Worm (Caenorhabditis elegans) whole organism, L2 larva: ENCODE results near the gene C04G6.4.

Source experiments
- C34F6.9 ChIP-seq: fragments of 150-350 bp; optimal IDR thresholded peaks from 2 replicates; lab custom pipeline; 2014; ENCODE audit warnings: missing biosample characterization, missing genetic modification characterization
- F13H6.1 ChIP-seq: sonication (generic microtip); optimal IDR thresholded peaks from 2 replicates; lab custom pipeline; 2016; ENCODE audit warnings: missing genetic modification characterization, missing compliant biosample characterization
- Y55F3AM.14 ChIP-seq: fragments of 200-800 bp; sonication (Bioruptor generic); optimal IDR thresholded peaks from 2 replicates; lab custom pipeline; 2018; ENCODE audit warnings: mild to moderate bottlenecking, missing genetic modification characterization, missing compliant biosample characterization
- ZK546.5 ChIP-seq: sonication (generic microtip); optimal IDR thresholded peaks from 2 replicates; lab custom pipeline; 2017; ENCODE audit warnings: missing biosample characterization, missing genetic modification characterization
- aly-2 ChIP-seq: fragments of 150-350 bp; optimal IDR thresholded peaks from 2 replicates; lab custom pipeline; 2014; ENCODE audit warnings: missing biosample characterization, missing genetic modification characterization
- blmp-1 ChIP-seq: sonication (generic microtip); optimal IDR thresholded peaks from 2 replicates; lab custom pipeline; 2017; ENCODE audit warnings: missing genetic modification characterization, mild to moderate bottlenecking, missing compliant biosample characterization, antibody characterized with exemption, moderate library complexity; ENCODE audit not compliant: insufficient read depth
- ceh-16 ChIP-seq: fragments of 150-350 bp; optimal IDR thresholded peaks from 2 replicates; lab custom pipeline; 2014; ENCODE audit warnings: missing biosample characterization, missing genetic modification characterization
- ceh-82 ChIP-seq: fragments of 150-350 bp; optimal IDR thresholded peaks from 2 replicates; lab custom pipeline; 2014; ENCODE audit warnings: missing biosample characterization, missing genetic modification characterization
- crh-2 ChIP-seq: sonication (generic microtip); optimal IDR thresholded peaks from 2 replicates; lab custom pipeline; 2017; ENCODE audit warnings: missing biosample characterization, missing genetic modification characterization
- dmd-4 ChIP-seq: sonication (generic microtip); optimal IDR thresholded peaks from 2 replicates; lab custom pipeline; 2017; ENCODE audit warnings: missing biosample characterization, missing genetic modification characterization
- egl-27 ChIP-seq: sonication (generic microtip); optimal IDR thresholded peaks from 3 replicates; lab custom pipeline; 2017; ENCODE audit warnings: missing biosample characterization, missing genetic modification reagents, missing genetic modification characterization
- elt-3 ChIP-seq: sonication (generic microtip); optimal IDR thresholded peaks from 2 replicates; lab custom pipeline; 2017; ENCODE audit warnings: missing biosample characterization, missing genetic modification characterization
- fos-1 ChIP-seq: fragments of 150-350 bp; optimal IDR thresholded peaks from 2 replicates; lab custom pipeline; 2014; ENCODE audit warnings: missing biosample characterization, missing genetic modification characterization
- gmeb-1 ChIP-seq: fragments of 150-350 bp; optimal IDR thresholded peaks from 2 replicates; lab custom pipeline; 2014; ENCODE audit warnings: missing biosample characterization, missing genetic modification characterization
- lin-11 ChIP-seq: fragments of 150-350 bp; sonication (generic microtip); optimal IDR thresholded peaks from 2 replicates; lab custom pipeline; 2014; ENCODE audit warnings: missing biosample characterization, missing genetic modification characterization, inconsistent platforms, mixed read lengths
- lin-13 ChIP-seq: fragments of 150-350 bp; optimal IDR thresholded peaks from 2 replicates; lab custom pipeline; 2014; ENCODE audit warnings: missing biosample characterization, missing genetic modification reagents, missing genetic modification characterization
- lin-39 ChIP-seq: fragments of 150-350 bp; optimal IDR thresholded peaks from 2 replicates; lab custom pipeline; 2014; ENCODE audit warnings: missing biosample characterization, missing genetic modification reagents, missing genetic modification characterization
- lsy-2 ChIP-seq, 2 experiments: fragments of 150-350 bp in 1 of 2; sonication (generic microtip) in 1 of 2; optimal IDR thresholded peaks; 2 replicates each; lab custom pipeline; 2014 to 2017; ENCODE audit warnings: missing biosample characterization in 2 of 2, missing genetic modification characterization in 2 of 2
- mab-5 ChIP-seq: fragments of 150-350 bp; optimal IDR thresholded peaks from 2 replicates; lab custom pipeline; 2014; ENCODE audit warnings: missing biosample characterization, missing genetic modification characterization
- mbf-1 ChIP-seq: sonication (generic microtip); optimal IDR thresholded peaks from 2 replicates; lab custom pipeline; 2017; ENCODE audit warnings: missing biosample characterization, missing genetic modification characterization
- mdl-1 ChIP-seq, 2 experiments: fragments of 150-350 bp in 1 of 2; sonication (generic microtip) in 1 of 2; optimal IDR thresholded peaks; 2 replicates each; lab custom pipeline; 2017; ENCODE audit warnings: missing biosample characterization in 2 of 2, missing genetic modification characterization in 2 of 2
- nhr-10 ChIP-seq: sonication (generic microtip); optimal IDR thresholded peaks from 2 replicates; lab custom pipeline; 2017; ENCODE audit warnings: missing biosample characterization, missing genetic modification characterization
- nhr-11 ChIP-seq: fragments of 150-350 bp; optimal IDR thresholded peaks from 2 replicates; lab custom pipeline; 2014; ENCODE audit warnings: missing biosample characterization, missing genetic modification characterization
- nhr-12 ChIP-seq: fragments of 150-350 bp; optimal IDR thresholded peaks from 2 replicates; lab custom pipeline; 2014; ENCODE audit warnings: missing biosample characterization, missing genetic modification characterization
- nhr-129 ChIP-seq: fragments of 150-350 bp; optimal IDR thresholded peaks from 2 replicates; lab custom pipeline; 2014; ENCODE audit warnings: missing biosample characterization, missing genetic modification characterization
- nhr-21 ChIP-seq: fragments of 150-350 bp; optimal IDR thresholded peaks from 2 replicates; lab custom pipeline; 2014; ENCODE audit warnings: missing biosample characterization, missing genetic modification characterization
- nhr-237 ChIP-seq: fragments of 150-350 bp; optimal IDR thresholded peaks from 2 replicates; lab custom pipeline; 2014; ENCODE audit warnings: missing biosample characterization, missing genetic modification characterization
- nhr-25 ChIP-seq: fragments of 150-350 bp; sonication (generic microtip); optimal IDR thresholded peaks from 3 replicates; lab custom pipeline; 2014; ENCODE audit warnings: missing biosample characterization, missing genetic modification characterization
- nhr-6 ChIP-seq: fragments of 150-350 bp; optimal IDR thresholded peaks from 2 replicates; lab custom pipeline; 2014; ENCODE audit warnings: missing biosample characterization, missing genetic modification characterization
- nhr-77 ChIP-seq: fragments of 150-350 bp; optimal IDR thresholded peaks from 2 replicates; lab custom pipeline; 2014; ENCODE audit warnings: missing biosample characterization, missing genetic modification characterization
- peb-1 ChIP-seq: fragments of 150-350 bp; optimal IDR thresholded peaks from 2 replicates; lab custom pipeline; 2014; ENCODE audit warnings: missing biosample characterization, missing genetic modification characterization
- sem-4 ChIP-seq: fragments of 150-350 bp; optimal IDR thresholded peaks from 2 replicates; lab custom pipeline; 2014; ENCODE audit warnings: missing biosample characterization, missing genetic modification reagents, missing genetic modification characterization
- skn-1 ChIP-seq: sonication (generic microtip); optimal IDR thresholded peaks from 2 replicates; lab custom pipeline; 2017; ENCODE audit warnings: missing biosample characterization, missing genetic modification characterization
- sma-3 ChIP-seq: sonication (generic microtip); optimal IDR thresholded peaks from 2 replicates; lab custom pipeline; 2016; ENCODE audit warnings: missing genetic modification reagents, missing genetic modification characterization, missing compliant biosample characterization
- sma-9 ChIP-seq, 2 experiments: fragments of 150-350 bp in 1 of 2; sonication (generic microtip) in 1 of 2; optimal IDR thresholded peaks; 2 replicates each; lab custom pipeline; 2014 to 2016; ENCODE audit warnings: missing genetic modification characterization in 2 of 2, mild to moderate bottlenecking in 1 of 2, missing biosample characterization in 1 of 2, missing compliant biosample characterization in 1 of 2, missing genetic modification reagents in 1 of 2, moderate library complexity in 1 of 2
- snpc-4 ChIP-seq: fragments of 150-350 bp; optimal IDR thresholded peaks from 2 replicates; lab custom pipeline; 2014; ENCODE audit warnings: missing biosample characterization, missing genetic modification characterization
- unc-39 ChIP-seq: fragments of 150-350 bp; optimal IDR thresholded peaks from 2 replicates; lab custom pipeline; 2014; ENCODE audit warnings: missing biosample characterization, missing genetic modification characterization
- unc-55 ChIP-seq: fragments of 150-350 bp; sonication (generic microtip); optimal IDR thresholded peaks from 3 replicates; lab custom pipeline; 2014; ENCODE audit warnings: missing biosample characterization, missing genetic modification reagents, missing genetic modification characterization
- unc-62 ChIP-seq: fragments of 150-350 bp; optimal IDR thresholded peaks from 2 replicates; lab custom pipeline; 2014; ENCODE audit warnings: missing biosample characterization, missing genetic modification reagents, missing genetic modification characterization
- zag-1 ChIP-seq: fragments of 150-350 bp; optimal IDR thresholded peaks from 2 replicates; lab custom pipeline; 2014; ENCODE audit warnings: missing biosample characterization, missing genetic modification characterization
- ztf-1 ChIP-seq: fragments of 200-800 bp; sonication (Bioruptor generic); conservative IDR thresholded peaks from 2 replicates; pipeline ENCODE4 v1.3.6; 2022; ENCODE audit warnings: missing genetic modification characterization, missing compliant biosample characterization
- ztf-11 ChIP-seq: sonication (generic microtip); optimal IDR thresholded peaks from 2 replicates; lab custom pipeline; 2017; ENCODE audit warnings: missing biosample characterization, missing genetic modification characterization

Gene C04G6.4

ce11 chrII:5091640-5092243, 8.5 kb upstream of the C04G6.4 start, which contains the start of gene pld-1:
TSS of gene pld-1 (minus strand) at chrII:5091690.
- TF ChIP-seq Y55F3AM.14, result no peak

- TF ChIP-seq nhr-11 (tag; lab: Kevin White, UChicago), result no peak
- no peak for TF ChIP-seq gmeb-1
- TF ChIP-seq unc-55 (GFP tag; lab: Kevin White, UChicago), result no peak
- TF ChIP-seq fos-1, result peak; percentile 46
- TF ChIP-seq mbf-1 (tag; lab: Kevin White, UChicago), result no peak
Observed at ce11 chrII:5086143-5086542, 2.9 kb upstream of the C04G6.4 start.

- TF ChIP-seq zag-1, result no peak
- no peak for TF ChIP-seq C34F6.9 (tag; lab: Kevin White, UChicago)
- peak; percentile 45 for TF ChIP-seq fos-1
Observed at ce11 chrII:5085450-5085849, 2.2 kb upstream of the C04G6.4 start, which contains the start of gene txt-9. TSS of gene txt-9 (plus strand) at chrII:5085785.

- TF ChIP-seq fos-1, result peak; percentile 31
- no peak for TF ChIP-seq nhr-6 (tag; lab: Kevin White, UChicago)
Observed at ce11 chrII:5084225-5084624, 984 bp upstream of the C04G6.4 start.

ce11 chrII:5081124-5081913, 1.9 kb downstream of the C04G6.4 start, which contains the start of gene dsh-2:
TSS of gene dsh-2 (minus strand) at chrII:5081174.
- TF ChIP-seq ztf-11 (tag; lab: Kevin White, UChicago), result no peak
- TF ChIP-seq ceh-16 (tag; lab: Kevin White, UChicago), result peak; percentile 41
- no peak for TF ChIP-seq Y55F3AM.14
- TF ChIP-seq unc-62 (GFP tag; lab: Kevin White, UChicago), result no peak
- peak; percentile 43 for TF ChIP-seq sma-3
- no peak for TF ChIP-seq nhr-237 (tag; lab: Kevin White, UChicago)
- peak; percentile 85 for TF ChIP-seq nhr-25 (tag; lab: Kevin White, UChicago)
- no peak for TF ChIP-seq ceh-82 (tag; lab: Kevin White, UChicago)
- TF ChIP-seq C34F6.9 (tag; lab: Kevin White, UChicago), result peak; percentile 57
- no peak for TF ChIP-seq blmp-1 (tag; lab: Kevin White, UChicago)
- TF ChIP-seq sma-9 (GFP tag; optimal IDR thresholded peaks at IDR 0.05; lab: Kevin White, UChicago), result peak; percentile 38
- TF ChIP-seq sma-9 (tag; optimal IDR thresholded peaks at IDR 0.05; lab: Kevin White, UChicago), result no peak
- no peak for TF ChIP-seq nhr-11 (tag; lab: Kevin White, UChicago)
- TF ChIP-seq nhr-129 (tag; lab: Kevin White, UChicago), result peak; percentile 47
- TF ChIP-seq elt-3 (tag; lab: Kevin White, UChicago), result no peak
- TF ChIP-seq lin-11 (tag; lab: Kevin White, UChicago), result no peak
- TF ChIP-seq lin-13 (GFP tag; lab: Kevin White, UChicago), result peak; percentile 30
- TF ChIP-seq mdl-1 (tag; optimal IDR thresholded peaks at IDR 0.05; lab: Kevin White, UChicago), result no peak
- no peak for TF ChIP-seq ZK546.5 (tag; lab: Kevin White, UChicago)
- peak; percentile 18 for TF ChIP-seq F13H6.1
- no peak for TF ChIP-seq zag-1
- TF ChIP-seq egl-27 (tag; lab: Kevin White, UChicago), result no peak
- no peak for TF ChIP-seq sem-4 (tag; lab: Kevin White, UChicago)
- no peak for TF ChIP-seq nhr-12 (tag; lab: Kevin White, UChicago)
- peak; percentile 49 for TF ChIP-seq unc-55 (GFP tag; lab: Kevin White, UChicago)
- TF ChIP-seq ztf-1 (GFP tag; lab: Robert Waterston, UW), result no peak
- no peak for TF ChIP-seq peb-1 (tag; lab: Kevin White, UChicago)
- no peak for TF ChIP-seq mbf-1 (tag; lab: Kevin White, UChicago)
- no peak for TF ChIP-seq nhr-77
- peak; percentile 46 for TF ChIP-seq nhr-6 (tag; lab: Kevin White, UChicago)
- no peak for TF ChIP-seq snpc-4
- TF ChIP-seq lsy-2 (tag; optimal IDR thresholded peaks at IDR 0.05; lab: Kevin White, UChicago), result peak in 1 of 2 experiments; percentile 71
- no peak for TF ChIP-seq nhr-10 (tag; lab: Kevin White, UChicago)
- peak; percentile 42 for TF ChIP-seq fos-1
- peak; percentile 44 for TF ChIP-seq nhr-21
- peak; percentile 76 for TF ChIP-seq crh-2
- no peak for TF ChIP-seq unc-39 (tag; lab: Kevin White, UChicago)
- TF ChIP-seq gmeb-1, result peak; percentile 81
- no peak for TF ChIP-seq aly-2 (tag; lab: Kevin White, UChicago)
- no peak for TF ChIP-seq mab-5 (tag; lab: Kevin White, UChicago)
- TF ChIP-seq lin-39, result no peak
- TF ChIP-seq skn-1 (tag; lab: Kevin White, UChicago), result no peak
- no peak for TF ChIP-seq dmd-4 (tag; lab: Kevin White, UChicago)
